Worm (Caenorhabditis elegans) whole organism, midembryonic: ENCODE measurements around the gene W02B12.13.
A peak's percentile ranks its signal among the peaks of the same experiment; 100 is the strongest.

ENCODE experiments used
- ref-1 ChIP-seq: fragments of 200-800 bp; sonication (Bioruptor generic); conservative IDR thresholded peaks from 2 replicates; pipeline ENCODE4 v1.3.6; 2022; ENCODE audit warnings: missing genetic modification reagents, missing genetic modification characterization, missing compliant biosample characterization
- ztf-23 ChIP-seq: fragments of 200-800 bp; sonication (Bioruptor generic); IDR thresholded peaks from 2 replicates; pipeline ENCODE4 v1.3.6; 2022; ENCODE audit warnings: missing genetic modification reagents, missing genetic modification characterization, missing compliant biosample characterization

Gene W02B12.13

ce11 chrII:11497365-11497764 is 52.3 kb downstream of the W02B12.13 start, which contains the start of gene B0334.5:
Gene B0334.5, plus strand, starts transcription at chrII:11497665.
- TF ChIP-seq ztf-23 (0 out of 2 replicates have a peak, but pooled peaks have one; percentile 31), ref-1 (GFP tag; lab: Robert Waterston, UW) (no peak)
